Fruit fly (Drosophila melanogaster) whole organism, embryonic: ENCODE data around the gene WDR79.

Experiments
- Blimp-1 ChIP-seq: fragments of 200-800 bp; sonication (Bioruptor generic); optimal IDR thresholded peaks from 3 replicates; lab custom pipeline; 2018; ENCODE audit warnings: missing biosample characterization, missing genetic modification characterization, mild to moderate bottlenecking, moderate library complexity, missing genetic modification reagents
- Bteb2 ChIP-seq: fragments of 200-800 bp; sonication (Bioruptor generic); optimal IDR thresholded peaks from 2 replicates; lab custom pipeline; 2016; ENCODE audit warnings: missing biosample characterization, missing genetic modification characterization
- CG10209 ChIP-seq: fragments of 200-800 bp; sonication (Bioruptor generic); optimal IDR thresholded peaks from 3 replicates; lab custom pipeline; 2017; ENCODE audit warnings: missing biosample characterization, mild to moderate bottlenecking, missing genetic modification characterization, missing genetic modification reagents
- CG11456 ChIP-seq: fragments of 200-800 bp; sonication (Bioruptor generic); IDR thresholded peaks from 3 replicates; pipeline ENCODE4 v1.3.6; 2022; ENCODE audit warnings: missing biosample characterization, missing genetic modification characterization
- CG12071 ChIP-seq: fragments of 200-800 bp; sonication (Bioruptor generic); optimal IDR thresholded peaks from 3 replicates; lab custom pipeline; 2018; ENCODE audit warnings: missing biosample characterization, mild to moderate bottlenecking, missing genetic modification characterization
- CG1233 ChIP-seq: fragments of 200-800 bp; sonication (Bioruptor generic); optimal IDR thresholded peaks from 4 replicates; lab custom pipeline; 2018; ENCODE audit warnings: missing biosample characterization, mild to moderate bottlenecking, missing genetic modification characterization
- CG13894 ChIP-seq: fragments of 200-800 bp; sonication (Bioruptor generic); optimal IDR thresholded peaks from 3 replicates; lab custom pipeline; 2018; ENCODE audit warnings: missing biosample characterization, mild to moderate bottlenecking, missing genetic modification characterization, moderate library complexity
- CG14441 ChIP-seq: fragments of 200-800 bp; sonication (Bioruptor generic); IDR thresholded peaks from 2 replicates; pipeline ENCODE4 v1.3.6; 2022; ENCODE audit warnings: missing biosample characterization, missing genetic modification characterization
- CG15011 ChIP-seq: fragments of 200-800 bp; sonication (Bioruptor generic); optimal IDR thresholded peaks from 3 replicates; lab custom pipeline; 2018; ENCODE audit warnings: missing biosample characterization, mild to moderate bottlenecking, missing genetic modification characterization
- CG17912 ChIP-seq: fragments of 200-800 bp; sonication (Bioruptor generic); optimal IDR thresholded peaks from 2 replicates; lab custom pipeline; 2018; ENCODE audit warnings: missing biosample characterization, mild to moderate bottlenecking, missing genetic modification characterization
- CG1792 ChIP-seq: fragments of 200-800 bp; sonication (Bioruptor generic); optimal IDR thresholded peaks from 2 replicates; lab custom pipeline; 2016; ENCODE audit warnings: missing biosample characterization, missing genetic modification characterization
- CG18011 ChIP-seq: fragments of 200-800 bp; sonication (Bioruptor generic); optimal IDR thresholded peaks from 2 replicates; lab custom pipeline; 2017; ENCODE audit warnings: missing biosample characterization, missing genetic modification characterization, mild to moderate bottlenecking, moderate library complexity, missing genotype
- CG18476 ChIP-seq: fragments of 200-800 bp; sonication (Bioruptor generic); optimal IDR thresholded peaks from 2 replicates; lab custom pipeline; 2016; ENCODE audit warnings: missing biosample characterization, mild to moderate bottlenecking, missing genetic modification characterization
- CG3838 ChIP-seq: fragments of 200-800 bp; sonication (Bioruptor generic); optimal IDR thresholded peaks from 3 replicates; lab custom pipeline; 2016; ENCODE audit warnings: missing biosample characterization, missing genetic modification characterization
- CG3995 ChIP-seq: fragments of 200-800 bp; sonication (Bioruptor generic); optimal IDR thresholded peaks from 3 replicates; lab custom pipeline; 2016; ENCODE audit warnings: missing biosample characterization, missing genetic modification characterization
- CG42726 ChIP-seq: fragments of 200-800 bp; sonication (Bioruptor generic); IDR thresholded peaks from 2 replicates; pipeline ENCODE4 v1.3.6; 2022; ENCODE audit warnings: missing biosample characterization, missing genetic modification characterization; ENCODE audit not compliant: partially characterized antibody
- CG5245 ChIP-seq: fragments of 200-800 bp; sonication (Bioruptor generic); optimal IDR thresholded peaks from 3 replicates; lab custom pipeline; 2016; ENCODE audit warnings: missing biosample characterization, missing genetic modification characterization
- CG6272 ChIP-seq: fragments of 200-800 bp; sonication (Bioruptor generic); IDR thresholded peaks from 2 replicates; pipeline ENCODE4 v1.3.6; 2022; ENCODE audit warnings: missing biosample characterization, missing genetic modification characterization
- CG7745 ChIP-seq: fragments of 200-800 bp; sonication (Bioruptor generic); optimal IDR thresholded peaks from 2 replicates; lab custom pipeline; 2018; ENCODE audit warnings: missing biosample characterization, mild to moderate bottlenecking, missing genetic modification characterization, moderate library complexity
- CG9215 ChIP-seq: fragments of 200-800 bp; sonication (Bioruptor generic); IDR thresholded peaks from 2 replicates; pipeline ENCODE4 v1.3.6; 2022; ENCODE audit warnings: missing biosample characterization, missing genetic modification characterization
- Chrac-16 ChIP-seq: fragments of 200-800 bp; sonication (Bioruptor generic); optimal IDR thresholded peaks from 3 replicates; lab custom pipeline; 2016; ENCODE audit warnings: missing biosample characterization, missing genetic modification characterization
- Dip2 ChIP-seq: fragments of 200-800 bp; sonication (Bioruptor generic); IDR thresholded peaks from 2 replicates; pipeline ENCODE4 v1.3.6; 2022; ENCODE audit warnings: missing biosample characterization, missing genetic modification characterization
- Dip3 ChIP-seq: fragments of 200-800 bp; sonication (Bioruptor generic); optimal IDR thresholded peaks from 3 replicates; lab custom pipeline; 2016; ENCODE audit warnings: missing biosample characterization, missing genetic modification characterization
- ERR ChIP-seq: fragments of 200-800 bp; sonication (Bioruptor generic); optimal IDR thresholded peaks from 2 replicates; lab custom pipeline; 2016; ENCODE audit warnings: missing biosample characterization, missing genetic modification characterization
- Elba2 ChIP-seq: fragments of 200-800 bp; sonication (Bioruptor generic); optimal IDR thresholded peaks from 3 replicates; lab custom pipeline; 2016; ENCODE audit warnings: missing biosample characterization, missing genetic modification characterization
- Ets97D ChIP-seq: fragments of 200-800 bp; sonication (Bioruptor generic); optimal IDR thresholded peaks from 3 replicates; lab custom pipeline; 2016; ENCODE audit warnings: missing biosample characterization, missing genetic modification characterization
- H15 ChIP-seq: fragments of 200-800 bp; sonication (Bioruptor generic); IDR thresholded peaks from 3 replicates; pipeline ENCODE4 v1.3.6; 2022; ENCODE audit warnings: missing biosample characterization, missing genetic modification characterization
- HmgZ ChIP-seq: fragments of 200-800 bp; sonication (Bioruptor generic); optimal IDR thresholded peaks from 2 replicates; lab custom pipeline; 2018; ENCODE audit warnings: missing biosample characterization, mild to moderate bottlenecking, missing genetic modification characterization
- Lhr ChIP-seq: fragments of 200-800 bp; sonication (Bioruptor generic); optimal IDR thresholded peaks from 3 replicates; lab custom pipeline; 2017; ENCODE audit warnings: mild to moderate bottlenecking, missing biosample characterization, missing genetic modification reagents, missing genetic modification characterization
- Mrtf ChIP-seq: fragments of 200-800 bp; sonication (Bioruptor generic); IDR thresholded peaks from 3 replicates; pipeline ENCODE4 v1.3.6; 2022; ENCODE audit warnings: missing biosample characterization, missing genetic modification characterization
- Oaz ChIP-seq: fragments of 200-800 bp; sonication (Bioruptor generic); IDR thresholded peaks from 2 replicates; pipeline ENCODE4 v1.3.6; 2022; ENCODE audit warnings: missing biosample characterization, missing genetic modification characterization
- Opbp ChIP-seq: fragments of 200-800 bp; sonication (Bioruptor generic); IDR thresholded peaks from 3 replicates; pipeline ENCODE4 v1.3.6; 2022; ENCODE audit warnings: missing biosample characterization, missing genetic modification characterization; ENCODE audit not compliant: partially characterized antibody
- Sox100B ChIP-seq: fragments of 200-800 bp; sonication (Bioruptor generic); optimal IDR thresholded peaks from 3 replicates; lab custom pipeline; 2018; ENCODE audit warnings: missing biosample characterization, mild to moderate bottlenecking, missing genetic modification characterization
- Sox102F ChIP-seq: fragments of 200-800 bp; sonication (Bioruptor generic); optimal IDR thresholded peaks from 2 replicates; lab custom pipeline; 2018; ENCODE audit warnings: missing biosample characterization, mild to moderate bottlenecking, missing genetic modification characterization, moderate library complexity
- Vsx1 ChIP-seq: fragments of 200-800 bp; sonication (Bioruptor generic); optimal IDR thresholded peaks from 2 replicates; lab custom pipeline; 2017; ENCODE audit warnings: missing biosample characterization, mild to moderate bottlenecking, missing genetic modification characterization, missing genetic modification reagents
- br ChIP-seq: fragments of >200 bp; optimal IDR thresholded peaks from 2 replicates; lab custom pipeline; 2017
- ci ChIP-seq: fragments of 200-800 bp; sonication (Bioruptor generic); IDR thresholded peaks from 3 replicates; pipeline ENCODE4 v1.3.6; 2022; ENCODE audit warnings: missing biosample characterization, missing genetic modification characterization
- ems ChIP-seq: fragments of 200-800 bp; sonication (Bioruptor generic); optimal IDR thresholded peaks from 3 replicates; lab custom pipeline; 2016; ENCODE audit warnings: missing biosample characterization, missing genetic modification characterization
- en ChIP-seq: fragments of 200-800 bp; sonication (Bioruptor generic); optimal IDR thresholded peaks from 2 replicates; lab custom pipeline; 2016; ENCODE audit warnings: missing biosample characterization, missing genetic modification characterization
- fd102C ChIP-seq: fragments of 200-800 bp; sonication (Bioruptor generic); optimal IDR thresholded peaks from 2 replicates; lab custom pipeline; 2018; ENCODE audit warnings: missing biosample characterization, mild to moderate bottlenecking, missing genetic modification characterization, moderate library complexity
- gsb ChIP-seq: fragments of 200-800 bp; sonication (Bioruptor generic); IDR thresholded peaks from 2 replicates; pipeline ENCODE4 v1.3.6; 2022; ENCODE audit warnings: missing biosample characterization, missing genetic modification characterization
- hb ChIP-seq: fragments of 200-800 bp; sonication (Bioruptor generic); IDR thresholded peaks from 3 replicates; pipeline ENCODE4 v1.3.6; 2022; ENCODE audit warnings: missing biosample characterization, missing genetic modification characterization; ENCODE audit not compliant: partially characterized antibody
- insv ChIP-seq, 2 experiments: fragments of 200-800 bp; sonication (Bioruptor generic); optimal IDR thresholded peaks; 3 replicates each; lab custom pipeline; 2016 to 2018; ENCODE audit warnings: missing biosample characterization in 2 of 2, missing genetic modification characterization in 2 of 2
- jing ChIP-seq: fragments of 200-800 bp; sonication (Bioruptor generic); optimal IDR thresholded peaks from 2 replicates; lab custom pipeline; 2018; ENCODE audit warnings: missing biosample characterization, mild to moderate bottlenecking, missing genetic modification characterization
- kah ChIP-seq: fragments of 200-800 bp; sonication (Bioruptor generic); optimal IDR thresholded peaks from 2 replicates; lab custom pipeline; 2018; ENCODE audit warnings: missing biosample characterization, mild to moderate bottlenecking, missing genetic modification characterization
- pb ChIP-seq: fragments of 200-800 bp; sonication (Bioruptor generic); optimal IDR thresholded peaks from 3 replicates; lab custom pipeline; 2016; ENCODE audit warnings: missing biosample characterization, missing genetic modification characterization
- phol ChIP-seq: fragments of 200-800 bp; sonication (Bioruptor generic); optimal IDR thresholded peaks from 3 replicates; lab custom pipeline; 2018; ENCODE audit warnings: missing biosample characterization, mild to moderate bottlenecking, missing genetic modification characterization, moderate library complexity
- repo ChIP-seq: fragments of 200-800 bp; sonication (Bioruptor generic); optimal IDR thresholded peaks from 2 replicates; lab custom pipeline; 2016; ENCODE audit warnings: missing biosample characterization, missing genetic modification characterization
- scrt ChIP-seq: fragments of 200-800 bp; sonication (Bioruptor generic); optimal IDR thresholded peaks from 2 replicates; lab custom pipeline; 2018; ENCODE audit warnings: missing biosample characterization, mild to moderate bottlenecking, missing genetic modification characterization, moderate library complexity
- seq ChIP-seq: fragments of 200-800 bp; sonication (Bioruptor generic); IDR thresholded peaks from 2 replicates; pipeline ENCODE4 v1.3.6; 2022; ENCODE audit warnings: missing biosample characterization, missing genetic modification characterization
- tio ChIP-seq: fragments of 200-800 bp; sonication (Bioruptor generic); optimal IDR thresholded peaks from 2 replicates; lab custom pipeline; 2017; ENCODE audit warnings: missing biosample characterization, missing genetic modification characterization, inconsistent platforms
- ttk ChIP-seq: fragments of 200-800 bp; sonication (Bioruptor generic); IDR thresholded peaks from 2 replicates; pipeline ENCODE4 v2.1.2; 2022; ENCODE audit warnings: missing biosample characterization, missing genetic modification characterization
- zfh2 ChIP-seq: fragments of 200-800 bp; sonication (Bioruptor generic); optimal IDR thresholded peaks from 2 replicates; lab custom pipeline; 2016; ENCODE audit warnings: missing biosample characterization, missing genetic modification characterization

WDR79 gene

DNA sequence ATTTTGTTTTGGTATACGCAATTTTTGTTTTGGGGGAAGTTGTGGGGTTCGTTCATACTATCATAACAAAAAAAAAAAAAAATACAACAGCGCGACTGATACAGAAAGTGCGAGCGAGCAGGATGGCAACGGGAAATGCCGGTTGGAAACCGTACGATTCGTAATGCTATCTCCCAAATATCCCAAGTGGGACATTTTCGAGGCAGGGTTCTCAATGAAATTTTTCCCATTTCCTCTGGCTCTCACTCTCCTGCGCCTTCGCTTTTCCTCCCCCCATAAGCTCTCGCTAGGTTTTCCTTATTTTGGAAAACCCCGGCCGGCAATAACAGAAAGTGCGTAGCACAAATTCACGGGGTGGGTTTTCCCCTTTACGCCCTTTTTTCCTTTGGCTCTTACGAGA, 35.3 kb downstream of the WDR79 start (continued):
- TF ChIP-seq kah (GFP tag; lab: Kevin White, UChicago) (no peak), Sox100B (no peak), CG1233 (no peak), CG11456 (no peak), Mrtf (GFP tag; lab: Robert Waterston, UW) (no peak), phol (tag; lab: Kevin White, UChicago) (peak; percentile 64), ems (GFP tag; lab: Kevin White, UChicago) (no peak), gsb (GFP tag; lab: Robert Waterston, UW) (no peak), CG13894 (tag; lab: Kevin White, UChicago) (peak; percentile 98), CG3995 (GFP tag; lab: Kevin White, UChicago) (no peak), ttk (no peak), Elba2 (GFP tag; lab: Kevin White, UChicago) (no peak), seq (peak; percentile 65; the same call in 1 of the 2 replicates), ci (GFP tag; lab: Robert Waterston, UW) (peak; percentile 36; the same call in 1 of the 3 replicates), zfh2 (GFP tag; lab: Kevin White, UChicago) (no peak), tio (no peak), CG15011 (GFP tag; lab: Kevin White, UChicago) (no peak), fd102C (GFP tag; lab: Kevin White, UChicago) (no peak), CG6272 (GFP tag; lab: Robert Waterston, UW) (no peak), CG18476 (GFP tag; lab: Kevin White, UChicago) (no peak), CG3838 (GFP tag; lab: Kevin White, UChicago) (no peak), CG7745 (tag; lab: Kevin White, UChicago) (no peak), Opbp (GFP tag; lab: Robert Waterston, UW) (no peak), CG10209 (no peak), CG17912 (GFP tag; lab: Kevin White, UChicago) (no peak), Oaz (no peak), en (GFP tag; lab: Kevin White, UChicago) (no peak), repo (GFP tag; lab: Kevin White, UChicago) (no peak), CG5245 (no peak), Ets97D (GFP tag; lab: Kevin White, UChicago) (peak; percentile 59), pb (no peak), CG14441 (GFP tag; lab: Robert Waterston, UW) (no peak), Lhr (GFP tag; lab: Kevin White, UChicago) (no peak), CG12071 (GFP tag; lab: Kevin White, UChicago) (no peak), CG18011 (GFP tag; lab: Kevin White, UChicago) (no peak), Dip3 (GFP tag; lab: Kevin White, UChicago) (no peak), CG42726 (no peak), br (no peak), Vsx1 (no peak), CG9215 (GFP tag; lab: Robert Waterston, UW) (no peak), H15 (GFP tag; lab: Robert Waterston, UW) (no peak), Chrac-16 (GFP tag; lab: Kevin White, UChicago) (no peak), Sox102F (GFP tag; lab: Kevin White, UChicago) (no peak), CG1792 (GFP tag; lab: Kevin White, UChicago) (no peak), scrt (GFP tag; lab: Kevin White, UChicago) (peak; percentile 23), Bteb2 (GFP tag; lab: Kevin White, UChicago) (no peak), Blimp-1 (GFP tag; lab: Kevin White, UChicago) (no peak), ERR (GFP tag; lab: Kevin White, UChicago) (no peak), insv (GFP tag; optimal IDR thresholded peaks at IDR 0.05; lab: Kevin White, UChicago) (no peak), HmgZ (tag; lab: Kevin White, UChicago) (no peak), Dip2 (GFP tag; lab: Robert Waterston, UW) (no peak), jing (GFP tag; lab: Kevin White, UChicago) (no peak), hb (GFP tag; lab: Robert Waterston, UW) (no peak)
